Fruit fly (Drosophila melanogaster) whole organism, prepupa: ENCODE measurements around the gene CG46059.

ENCODE experiments used
- dac ChIP-seq: fragments of 200-800 bp; sonication (Bioruptor generic); optimal IDR thresholded peaks from 2 replicates; lab custom pipeline; 2017; ENCODE audit warnings: missing biosample characterization, mild to moderate bottlenecking, missing genetic modification characterization
- esn ChIP-seq: fragments of 200-800 bp; sonication (Bioruptor generic); optimal IDR thresholded peaks from 2 replicates; lab custom pipeline; 2016; ENCODE audit warnings: missing biosample characterization, mild to moderate bottlenecking, missing genetic modification characterization, moderate library complexity

DNA sequence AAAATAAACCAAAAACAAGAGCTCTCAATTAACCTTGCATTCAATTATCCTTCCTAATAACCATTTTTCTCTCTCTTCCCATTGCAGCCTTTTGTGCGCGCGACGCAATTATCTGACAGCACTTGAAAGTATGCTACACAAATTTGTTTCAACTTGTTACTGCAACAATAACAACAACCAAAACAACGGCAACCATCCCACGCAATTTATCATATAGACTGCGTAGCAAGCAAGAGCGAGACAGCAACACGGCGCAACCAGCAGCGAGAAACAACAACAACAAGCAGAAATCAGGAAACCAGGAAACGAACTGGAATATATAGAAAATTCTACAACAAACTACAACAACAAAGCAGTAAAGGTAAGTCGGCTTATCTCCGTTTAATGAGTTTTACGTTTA, 17.6 kb downstream of the CG46059 start:
- TF ChIP-seq esn: no peak
- TF ChIP-seq dac (GFP tag; lab: Kevin White, UChicago): no peak
